Worm (Caenorhabditis elegans) whole organism, L4 larva: ENCODE results near the gene ZC477.3.

Experiments
- fos-1 ChIP-seq: fragments of 150-350 bp; optimal IDR thresholded peaks from 2 replicates; lab custom pipeline; 2014; ENCODE audit warnings: missing biosample characterization, missing genetic modification characterization
- lsy-2 ChIP-seq, 2 experiments: fragments of 150-350 bp in 1 of 2; sonication (generic microtip) in 1 of 2; optimal IDR thresholded peaks; 2 replicates each; lab custom pipeline; 2014 to 2017; ENCODE audit warnings: missing biosample characterization in 2 of 2, missing genetic modification characterization in 2 of 2
- nhr-6 ChIP-seq: fragments of 150-350 bp; optimal IDR thresholded peaks from 2 replicates; lab custom pipeline; 2014; ENCODE audit warnings: missing biosample characterization, missing genetic modification characterization
- set-16 ChIP-seq: fragments of 200-800 bp; sonication (Bioruptor generic); IDR thresholded peaks from 2 replicates; pipeline ENCODE4 v1.3.6; 2022; ENCODE audit warnings: missing genetic modification reagents, missing genetic modification characterization, missing compliant biosample characterization

ce11 chrIV:7149020-7149601 is 45.8 kb downstream of the ZC477.3 start, which contains the start of gene C34D4.4:
- TF ChIP-seq fos-1 (tag; lab: Kevin White, UChicago): no peak
- peak; percentile 44 to 96 for TF ChIP-seq lsy-2 (tag; optimal IDR thresholded peaks at IDR 0.05; lab: Kevin White, UChicago)
- TF ChIP-seq set-16 (GFP tag; lab: Robert Waterston, UW): no peak
- TF ChIP-seq nhr-6 (tag; lab: Kevin White, UChicago): no peak
